Worm (Caenorhabditis elegans) whole organism, early embryonic: ENCODE results near the gene del-5.

Experiments
- B0310.2 ChIP-seq: sonication (generic microtip); optimal IDR thresholded peaks from 2 replicates; lab custom pipeline; 2016; ENCODE audit warnings: mild to moderate bottlenecking, missing genetic modification characterization, missing compliant biosample characterization
- F13C5.2 ChIP-seq: sonication (generic microtip); optimal IDR thresholded peaks from 2 replicates; lab custom pipeline; 2017; ENCODE audit warnings: mild to moderate bottlenecking, missing genetic modification characterization, inconsistent platforms, missing compliant biosample characterization
- aly-1 ChIP-seq: sonication (generic microtip); optimal IDR thresholded peaks from 2 replicates; lab custom pipeline; 2016; ENCODE audit warnings: missing genetic modification characterization, missing compliant biosample characterization
- ama-1 ChIP-seq: fragments of 150-350 bp; optimal IDR thresholded peaks from 2 replicates; lab custom pipeline; 2014
- ceh-13 ChIP-seq: fragments of 200-800 bp; sonication (Bioruptor generic); optimal IDR thresholded peaks from 2 replicates; lab custom pipeline; 2018; ENCODE audit warnings: mild to moderate bottlenecking, missing genetic modification characterization, missing compliant biosample characterization
- ceh-36 ChIP-seq: sonication (generic microtip); optimal IDR thresholded peaks from 2 replicates; lab custom pipeline; 2016; ENCODE audit warnings: missing genetic modification characterization, inconsistent platforms, missing compliant biosample characterization
- ets-7 ChIP-seq: sonication (generic microtip); optimal IDR thresholded peaks from 2 replicates; lab custom pipeline; 2016; ENCODE audit warnings: missing genotype, missing genetic modification characterization, missing compliant biosample characterization
- flt-1 ChIP-seq: fragments of 200-800 bp; sonication (Bioruptor generic); IDR thresholded peaks from 2 replicates; pipeline ENCODE4 v1.3.6; 2022; ENCODE audit warnings: missing genetic modification characterization, missing compliant biosample characterization
- hmbx-1 ChIP-seq: sonication (generic microtip); optimal IDR thresholded peaks from 2 replicates; lab custom pipeline; 2016; ENCODE audit warnings: mild to moderate bottlenecking, missing genetic modification characterization, missing compliant biosample characterization
- hmg-4 ChIP-seq: fragments of 200-800 bp; sonication (Bioruptor generic); optimal IDR thresholded peaks from 2 replicates; lab custom pipeline; 2018; ENCODE audit warnings: mild to moderate bottlenecking, missing genetic modification characterization, missing compliant biosample characterization
- hnd-1 ChIP-seq: sonication (generic microtip); optimal IDR thresholded peaks from 2 replicates; lab custom pipeline; 2016; ENCODE audit warnings: missing genetic modification characterization, missing compliant biosample characterization
- pes-1 ChIP-seq: fragments of 200-800 bp; sonication (Bioruptor generic); IDR thresholded peaks from 2 replicates; pipeline ENCODE4 v1.3.6; 2022; ENCODE audit warnings: missing genetic modification reagents, missing genetic modification characterization, missing compliant biosample characterization
- scrt-1 ChIP-seq: fragments of 200-800 bp; sonication (Bioruptor generic); IDR thresholded peaks from 2 replicates; pipeline ENCODE4 v1.3.6; 2022; ENCODE audit warnings: missing genetic modification characterization, missing compliant biosample characterization
- sea-1 ChIP-seq: fragments of 200-800 bp; sonication (Bioruptor generic); conservative IDR thresholded peaks from 2 replicates; pipeline ENCODE4 v1.3.6; 2022; ENCODE audit warnings: missing genetic modification characterization, missing compliant biosample characterization
- tbx-11 ChIP-seq: fragments of 200-800 bp; sonication (Bioruptor generic); IDR thresholded peaks from 2 replicates; pipeline ENCODE4 v1.3.6; 2022; ENCODE audit warnings: missing genetic modification characterization, missing compliant biosample characterization
- tbx-37 ChIP-seq: fragments of 200-800 bp; sonication (Bioruptor generic); conservative IDR thresholded peaks from 2 replicates; pipeline ENCODE4 v1.3.6; 2022; ENCODE audit warnings: missing genetic modification reagents, missing genetic modification characterization, missing compliant biosample characterization
- tra-4 ChIP-seq: sonication (generic microtip); optimal IDR thresholded peaks from 2 replicates; lab custom pipeline; 2017; ENCODE audit warnings: missing genetic modification characterization, missing compliant biosample characterization

Gene del-5

DNA sequence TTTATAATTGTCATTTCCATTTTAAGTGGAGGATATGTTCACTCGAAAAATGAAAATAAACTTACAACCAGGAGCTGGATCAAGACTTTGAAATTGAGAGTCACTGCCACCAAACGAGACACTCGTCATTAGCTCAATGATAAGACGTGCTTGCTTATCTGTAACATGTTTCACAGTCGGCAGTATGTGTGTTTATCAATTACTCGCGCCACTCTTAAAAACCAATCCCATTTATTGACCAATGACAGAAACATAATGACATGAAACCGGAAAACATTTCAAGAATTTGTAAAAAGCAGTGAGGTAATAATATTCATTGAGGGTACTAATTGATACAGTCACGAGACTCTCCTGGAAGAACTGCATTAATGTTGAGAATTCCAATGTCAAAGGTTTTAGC, at the start of gene del-5:
TSS of gene del-5 (minus strand) at position 130 of the 400 bp plus-strand sequence.
- TF ChIP-seq tbx-37 (no peak), hmg-4 (GFP tag; lab: Kevin White, UChicago) (no peak)

DNA sequence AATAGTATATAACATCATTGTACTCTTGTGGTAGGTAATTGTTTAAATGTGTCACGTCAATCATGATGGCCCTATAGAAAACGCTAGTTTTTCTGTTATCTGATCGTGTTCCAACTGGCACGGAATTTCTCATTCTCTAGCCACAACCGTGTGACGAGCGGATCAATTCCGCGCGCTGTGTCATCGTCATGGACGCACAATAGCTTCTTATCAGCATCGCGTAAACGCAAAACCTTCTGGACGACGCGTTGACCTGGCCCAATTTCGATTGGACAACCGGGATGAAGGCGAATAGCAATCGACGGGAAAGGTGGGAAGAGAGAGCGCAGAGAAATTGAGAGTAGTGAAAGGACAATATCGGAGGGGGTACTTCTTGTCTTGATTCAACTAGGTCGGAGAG, 49.0 kb upstream of the del-5 start, which contains the start of gene lpr-3:
TSS of gene lpr-3 (plus strand) at position 374 of the 400 bp plus-strand sequence.
- no peak for TF ChIP-seq tbx-11
- TF ChIP-seq flt-1 (GFP tag; lab: Robert Waterston, UW), result no peak
- no peak for TF ChIP-seq F13C5.2 (tag; lab: Kevin White, UChicago)
- TF ChIP-seq ceh-13 (GFP tag; lab: Kevin White, UChicago), result no peak
- peak; percentile 34 for TF ChIP-seq hmg-4 (GFP tag; lab: Kevin White, UChicago)
- no peak for TF ChIP-seq aly-1 (tag; lab: Kevin White, UChicago)
- no peak for TF ChIP-seq ets-7 (tag; lab: Kevin White, UChicago)
- no peak for TF ChIP-seq tra-4 (tag; lab: Kevin White, UChicago)
- no peak for TF ChIP-seq B0310.2 (tag; lab: Kevin White, UChicago)
- TF ChIP-seq pes-1 (GFP tag; lab: Robert Waterston, UW), result no peak
- TF ChIP-seq ceh-36 (tag; lab: Kevin White, UChicago), result no peak
- no peak for TF ChIP-seq hmbx-1 (tag; lab: Kevin White, UChicago)
- no peak for TF ChIP-seq ama-1 (lab: Kevin White, UChicago)
- TF ChIP-seq tbx-37, result no peak
- TF ChIP-seq sea-1 (GFP tag; lab: Robert Waterston, UW), result 0 out of 2 replicates have a peak, but pooled peaks have one; percentile 21

DNA sequence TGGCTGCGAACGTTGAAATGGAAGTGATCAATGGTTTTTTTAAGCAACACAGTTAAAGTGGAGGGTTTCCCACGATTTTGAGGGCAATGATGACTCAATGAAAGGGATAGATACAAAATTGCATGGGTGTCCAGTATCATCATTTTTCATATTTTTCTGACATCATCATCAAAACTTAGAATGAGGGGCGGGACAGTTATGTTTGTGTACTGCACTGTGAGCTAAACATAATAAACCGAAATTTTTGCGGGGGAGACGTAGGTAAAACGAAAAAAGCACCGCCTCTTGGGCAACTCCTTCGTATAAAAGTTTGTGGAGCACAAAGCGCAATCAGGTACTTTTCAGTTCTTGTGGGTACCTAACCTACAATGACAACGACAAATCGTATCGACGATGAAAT, 45.6 kb upstream of the del-5 start, which contains the start of gene C09F12.2:
TSS of gene C09F12.2 (plus strand) at position 301 of the 400 bp plus-strand sequence.
- TF ChIP-seq pes-1 (GFP tag; lab: Robert Waterston, UW), result no peak

DNA sequence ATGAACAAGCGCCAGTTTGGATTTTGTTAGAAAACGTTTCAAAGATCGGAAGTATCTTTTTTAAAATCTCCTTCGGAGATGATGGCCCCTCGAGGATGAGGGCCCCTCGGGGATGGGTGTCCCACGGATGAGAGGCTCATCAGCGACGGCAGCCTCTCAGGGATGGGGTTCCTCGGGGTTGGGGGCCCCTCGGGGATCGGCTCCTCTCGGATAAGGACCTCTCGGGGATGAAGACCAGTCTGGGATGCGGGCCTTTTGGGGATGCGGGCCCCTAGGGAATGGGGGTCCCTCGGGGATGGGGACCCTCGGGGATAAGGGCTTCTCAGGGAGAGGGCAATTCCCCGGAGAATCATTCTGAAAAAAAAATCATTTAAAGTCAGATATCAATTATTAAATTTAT, 42.4 kb upstream of the del-5 start:
- TF ChIP-seq ets-7 (tag; lab: Kevin White, UChicago) (no peak), ceh-36 (tag; lab: Kevin White, UChicago) (no peak), tbx-11 (no peak), pes-1 (GFP tag; lab: Robert Waterston, UW) (no peak), aly-1 (tag; lab: Kevin White, UChicago) (no peak), ama-1 (lab: Kevin White, UChicago) (no peak), hmg-4 (GFP tag; lab: Kevin White, UChicago) (no peak), scrt-1 (GFP tag; lab: Robert Waterston, UW) (no peak; the same call in 1 of the 2 replicates), F13C5.2 (tag; lab: Kevin White, UChicago) (no peak), tbx-37 (no peak), sea-1 (GFP tag; lab: Robert Waterston, UW) (no peak), hnd-1 (tag; lab: Kevin White, UChicago) (no peak), hmbx-1 (tag; lab: Kevin White, UChicago) (no peak), flt-1 (GFP tag; lab: Robert Waterston, UW) (no peak), tra-4 (tag; lab: Kevin White, UChicago) (no peak), ceh-13 (GFP tag; lab: Kevin White, UChicago) (no peak), B0310.2 (tag; lab: Kevin White, UChicago) (no peak)

DNA sequence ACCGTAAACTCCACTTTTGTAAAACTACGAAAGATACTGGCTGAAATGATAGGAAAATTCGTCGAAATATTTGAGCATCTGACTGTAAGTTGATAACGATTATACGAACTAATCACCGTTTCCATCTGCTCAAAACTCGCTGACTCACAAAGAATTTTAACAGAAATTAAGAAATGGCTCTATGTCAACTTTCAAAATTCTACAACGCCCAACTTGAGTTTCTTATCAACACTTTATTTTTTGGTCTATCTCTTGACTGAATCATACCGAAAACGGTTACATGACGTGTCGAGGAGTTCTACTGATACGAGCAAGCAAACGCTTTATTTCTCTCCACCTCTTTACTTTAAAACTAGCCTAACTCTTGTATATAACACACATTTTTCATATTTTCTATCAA, 39.2 kb upstream of the del-5 start, which contains the start of gene clc-1:
TSS of gene clc-1 (plus strand) at position 264 of the 400 bp plus-strand sequence.
- no peak for TF ChIP-seq ama-1 (lab: Kevin White, UChicago)
- no peak for TF ChIP-seq hnd-1 (tag; lab: Kevin White, UChicago)
- no peak for TF ChIP-seq aly-1 (tag; lab: Kevin White, UChicago)
- no peak for TF ChIP-seq tra-4 (tag; lab: Kevin White, UChicago)
- no peak for TF ChIP-seq ets-7 (tag; lab: Kevin White, UChicago)
- TF ChIP-seq pes-1 (GFP tag; lab: Robert Waterston, UW), result no peak
- no peak for TF ChIP-seq ceh-13 (GFP tag; lab: Kevin White, UChicago)
- no peak for TF ChIP-seq tbx-11
- TF ChIP-seq ceh-36 (tag; lab: Kevin White, UChicago), result no peak
- no peak for TF ChIP-seq hmg-4 (GFP tag; lab: Kevin White, UChicago)
- no peak for TF ChIP-seq hmbx-1 (tag; lab: Kevin White, UChicago)
- no peak for TF ChIP-seq sea-1 (GFP tag; lab: Robert Waterston, UW)
- no peak for TF ChIP-seq B0310.2 (tag; lab: Kevin White, UChicago)
- no peak for TF ChIP-seq F13C5.2 (tag; lab: Kevin White, UChicago)
- TF ChIP-seq scrt-1 (GFP tag; lab: Robert Waterston, UW), result no peak
- TF ChIP-seq flt-1 (GFP tag; lab: Robert Waterston, UW), result no peak
- TF ChIP-seq tbx-37, result no peak

DNA sequence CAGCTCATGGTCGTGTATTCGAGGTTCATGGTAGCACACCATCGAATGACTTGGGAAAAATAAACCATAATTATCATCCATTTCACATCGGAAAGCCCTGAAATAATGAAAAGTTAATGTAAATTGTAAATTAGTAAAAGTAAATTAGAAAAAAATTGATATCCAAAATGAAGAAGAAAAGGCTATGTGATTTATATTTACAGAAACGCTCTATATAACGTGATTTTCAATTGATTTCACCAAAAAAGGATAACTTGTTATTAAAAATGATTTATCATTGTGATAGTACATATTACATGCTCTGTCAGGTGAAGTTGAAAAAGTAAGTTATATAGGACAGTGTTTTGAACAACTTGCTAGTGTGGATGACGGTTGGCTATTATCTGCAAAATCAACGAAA, 34.8 kb upstream of the del-5 start, which contains the start of gene C09F12.3:
TSS of gene C09F12.3 (minus strand) at position 101 of the 400 bp plus-strand sequence.
- TF ChIP-seq scrt-1 (GFP tag; lab: Robert Waterston, UW) (no peak), aly-1 (tag; lab: Kevin White, UChicago) (no peak), sea-1 (GFP tag; lab: Robert Waterston, UW) (no peak), ceh-13 (GFP tag; lab: Kevin White, UChicago) (no peak), tbx-11 (no peak), ama-1 (lab: Kevin White, UChicago) (no peak), ceh-36 (tag; lab: Kevin White, UChicago) (no peak), tbx-37 (no peak), hmbx-1 (tag; lab: Kevin White, UChicago) (no peak), hnd-1 (tag; lab: Kevin White, UChicago) (no peak), hmg-4 (GFP tag; lab: Kevin White, UChicago) (no peak), tra-4 (tag; lab: Kevin White, UChicago) (no peak), ets-7 (tag; lab: Kevin White, UChicago) (no peak), pes-1 (GFP tag; lab: Robert Waterston, UW) (no peak), F13C5.2 (tag; lab: Kevin White, UChicago) (no peak), B0310.2 (tag; lab: Kevin White, UChicago) (no peak), flt-1 (GFP tag; lab: Robert Waterston, UW) (no peak)

DNA sequence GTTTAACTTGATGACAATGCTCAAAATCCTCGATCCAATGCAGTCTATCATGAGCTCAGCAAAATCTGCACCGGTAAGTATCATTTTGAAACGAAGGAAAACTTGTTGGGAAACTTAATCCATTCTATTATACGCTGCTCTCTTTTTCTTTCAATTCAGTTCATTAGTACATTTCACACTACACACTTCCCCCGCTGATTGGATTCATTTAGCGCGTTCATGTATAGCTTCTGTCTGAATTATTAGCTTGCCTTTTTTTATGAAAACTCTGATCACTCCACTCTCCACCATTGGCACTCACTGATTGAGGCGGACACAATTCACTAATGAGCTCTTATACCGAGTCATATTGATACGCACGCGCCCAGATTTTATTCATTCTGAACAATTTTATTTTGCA, 30.2 kb upstream of the del-5 start:
- TF ChIP-seq ceh-36 (tag; lab: Kevin White, UChicago), result no peak
- TF ChIP-seq tbx-11, result no peak
- no peak for TF ChIP-seq hnd-1 (tag; lab: Kevin White, UChicago)
- TF ChIP-seq ama-1 (lab: Kevin White, UChicago), result no peak
- no peak for TF ChIP-seq B0310.2 (tag; lab: Kevin White, UChicago)
- TF ChIP-seq F13C5.2 (tag; lab: Kevin White, UChicago), result no peak
- no peak for TF ChIP-seq scrt-1 (GFP tag; lab: Robert Waterston, UW)
- TF ChIP-seq ceh-13 (GFP tag; lab: Kevin White, UChicago), result no peak
- no peak for TF ChIP-seq sea-1 (GFP tag; lab: Robert Waterston, UW)
- TF ChIP-seq tra-4 (tag; lab: Kevin White, UChicago), result no peak
- TF ChIP-seq aly-1 (tag; lab: Kevin White, UChicago), result no peak
- no peak for TF ChIP-seq flt-1 (GFP tag; lab: Robert Waterston, UW)
- TF ChIP-seq ets-7 (tag; lab: Kevin White, UChicago), result no peak
- no peak for TF ChIP-seq pes-1 (GFP tag; lab: Robert Waterston, UW)
- TF ChIP-seq hmbx-1 (tag; lab: Kevin White, UChicago), result no peak
- no peak for TF ChIP-seq hmg-4 (GFP tag; lab: Kevin White, UChicago)
- TF ChIP-seq tbx-37, result no peak
